Worm (Caenorhabditis elegans) whole organism, young adult: Measurements from ENCODE around the gene F54F12.2.

Source experiments
- B0261.1 ChIP-seq: sonication (generic microtip); optimal IDR thresholded peaks from 2 replicates; lab custom pipeline; 2016; ENCODE audit warnings: mild to moderate bottlenecking, missing genetic modification characterization, moderate library complexity, missing compliant biosample characterization
- B0336.3 ChIP-seq: fragments of 200-800 bp; sonication (Bioruptor generic); IDR thresholded peaks from 2 replicates; pipeline ENCODE4 v1.3.6; 2022; ENCODE audit warnings: missing genetic modification characterization, missing compliant biosample characterization
- C06A6.2 ChIP-seq: fragments of 200-800 bp; sonication (Bioruptor generic); conservative IDR thresholded peaks from 2 replicates; pipeline ENCODE4 v1.3.6; 2022; ENCODE audit warnings: missing genetic modification characterization, missing compliant biosample characterization
- F22D6.2 ChIP-seq: sonication (generic microtip); optimal IDR thresholded peaks from 2 replicates; lab custom pipeline; 2016; ENCODE audit warnings: mild to moderate bottlenecking, missing genetic modification characterization, missing compliant biosample characterization
- F33H1.4 ChIP-seq: fragments of 200-800 bp; sonication (Bioruptor generic); IDR thresholded peaks from 2 replicates; pipeline ENCODE4 v1.3.6; 2022; ENCODE audit warnings: missing genetic modification reagents, missing genetic modification characterization, missing compliant biosample characterization
- F39B2.1 ChIP-seq: fragments of 200-800 bp; sonication (Bioruptor generic); IDR thresholded peaks from 2 replicates; pipeline ENCODE4 v1.3.6; 2022; ENCODE audit warnings: missing genetic modification reagents, missing genetic modification characterization, missing compliant biosample characterization
- F49E8.2 ChIP-seq: sonication (generic microtip); optimal IDR thresholded peaks from 3 replicates; lab custom pipeline; 2017; ENCODE audit warnings: missing genetic modification characterization, mild to moderate bottlenecking, missing compliant biosample characterization, antibody characterized with exemption, moderate library complexity; ENCODE audit not compliant: insufficient read depth
- F52B5.7 ChIP-seq: sonication (generic microtip); optimal IDR thresholded peaks from 2 replicates; lab custom pipeline; 2016; ENCODE audit warnings: mild to moderate bottlenecking, missing genetic modification characterization, missing compliant biosample characterization
- F57C9.4 ChIP-seq: sonication (generic microtip); optimal IDR thresholded peaks from 2 replicates; lab custom pipeline; 2017; ENCODE audit warnings: mild to moderate bottlenecking, missing genetic modification characterization, missing compliant biosample characterization
- Y95B8A.8 ChIP-seq: fragments of 200-800 bp; sonication (Bioruptor generic); IDR thresholded peaks from 2 replicates; pipeline ENCODE4 v1.3.6; 2022; ENCODE audit warnings: missing genetic modification reagents, missing genetic modification characterization, missing compliant biosample characterization
- aptf-3 ChIP-seq: fragments of 200-800 bp; sonication (Bioruptor generic); IDR thresholded peaks from 2 replicates; pipeline ENCODE4 v1.3.6; 2022; ENCODE audit warnings: missing genetic modification characterization, missing compliant biosample characterization
- ceh-79 ChIP-seq: sonication (generic microtip); optimal IDR thresholded peaks from 2 replicates; lab custom pipeline; 2017; ENCODE audit warnings: mild to moderate bottlenecking, missing genetic modification characterization, missing compliant biosample characterization
- chd-7 ChIP-seq: sonication (generic microtip); optimal IDR thresholded peaks from 2 replicates; lab custom pipeline; 2016; ENCODE audit warnings: mild to moderate bottlenecking, missing genetic modification characterization, moderate library complexity, missing compliant biosample characterization
- egl-18 ChIP-seq: fragments of 200-800 bp; sonication (Bioruptor generic); IDR thresholded peaks from 2 replicates; pipeline ENCODE4 v1.3.6; 2022; ENCODE audit warnings: missing genetic modification reagents, missing genetic modification characterization, missing compliant biosample characterization
- egl-44 ChIP-seq: fragments of 200-800 bp; sonication (Bioruptor generic); IDR thresholded peaks from 2 replicates; pipeline ENCODE4 v1.3.6; 2022; ENCODE audit warnings: missing genetic modification reagents, missing genetic modification characterization, missing compliant biosample characterization
- ekl-4 ChIP-seq: fragments of 200-800 bp; sonication (Bioruptor generic); IDR thresholded peaks from 2 replicates; pipeline ENCODE4 v1.3.6; 2022; ENCODE audit warnings: missing genetic modification reagents, missing genetic modification characterization, missing compliant biosample characterization
- him-1 ChIP-seq: sonication (generic microtip); optimal IDR thresholded peaks from 2 replicates; lab custom pipeline; 2016; ENCODE audit warnings: missing genotype, missing genetic modification reagents, missing genetic modification characterization, missing compliant biosample characterization
- hmg-1.2 ChIP-seq: fragments of 200-800 bp; sonication (Bioruptor generic); IDR thresholded peaks from 2 replicates; pipeline ENCODE4 v1.3.6; 2022; ENCODE audit warnings: missing genetic modification reagents, missing genetic modification characterization, missing compliant biosample characterization
- hmg-20 ChIP-seq: fragments of 200-800 bp; sonication (Bioruptor generic); IDR thresholded peaks from 2 replicates; pipeline ENCODE4 v1.3.6; 2022; ENCODE audit warnings: missing genetic modification reagents, missing genetic modification characterization, missing compliant biosample characterization
- hrde-1 ChIP-seq: sonication (generic microtip); optimal IDR thresholded peaks from 2 replicates; lab custom pipeline; 2016; ENCODE audit warnings: missing genetic modification characterization, mild to moderate bottlenecking, missing compliant biosample characterization, moderate library complexity, missing genotype, missing genetic modification reagents, borderline replicate concordance
- let-607 ChIP-seq, 2 experiments: fragments of 200-800 bp in 1 of 2; sonication (Bioruptor generic) in 1 of 2; sonication (generic microtip) in 1 of 2; optimal IDR thresholded peaks; 2 replicates each; lab custom pipeline; 2016 to 2018; ENCODE audit warnings: mild to moderate bottlenecking in 2 of 2, missing compliant biosample characterization in 2 of 2, missing genetic modification characterization in 2 of 2, moderate library complexity in 2 of 2, missing genotype in 1 of 2
- lin-26 ChIP-seq: fragments of 200-800 bp; sonication (Bioruptor generic); IDR thresholded peaks from 2 replicates; pipeline ENCODE4 v1.3.6; 2022; ENCODE audit warnings: missing genetic modification reagents, missing genetic modification characterization, missing compliant biosample characterization
- lin-35 ChIP-seq, 3 experiments: fragments of 150-350 bp in 2 of 3; sonication (generic microtip) in 1 of 3; optimal IDR thresholded peaks; 2 replicates each; lab custom pipeline; 2014 to 2018; ENCODE audit warnings: missing biosample characterization in 3 of 3, missing genetic modification characterization in 3 of 3, missing genetic modification reagents in 3 of 3
- lin-40 ChIP-seq: sonication (generic microtip); optimal IDR thresholded peaks from 2 replicates; lab custom pipeline; 2016; ENCODE audit warnings: missing genetic modification characterization, mild to moderate bottlenecking, missing compliant biosample characterization, missing genotype, missing genetic modification reagents
- lir-1 ChIP-seq: fragments of 200-800 bp; sonication (Bioruptor generic); conservative IDR thresholded peaks from 2 replicates; pipeline ENCODE4 v1.3.6; 2022; ENCODE audit warnings: missing genetic modification reagents, missing genetic modification characterization, missing compliant biosample characterization
- lsy-27 ChIP-seq: sonication (generic microtip); optimal IDR thresholded peaks from 2 replicates; lab custom pipeline; 2017; ENCODE audit warnings: missing genetic modification characterization, mild to moderate bottlenecking, missing compliant biosample characterization, antibody characterized with exemption, missing genotype, borderline replicate concordance; ENCODE audit not compliant: insufficient read depth
- madf-10 ChIP-seq: sonication (generic microtip); optimal IDR thresholded peaks from 2 replicates; lab custom pipeline; 2016; ENCODE audit warnings: mild to moderate bottlenecking, missing genetic modification characterization, missing compliant biosample characterization
- madf-3 ChIP-seq: fragments of 200-800 bp; sonication (Bioruptor generic); IDR thresholded peaks from 2 replicates; pipeline ENCODE4 v1.3.6; 2022; ENCODE audit warnings: missing genetic modification reagents, missing genetic modification characterization, missing compliant biosample characterization
- mcd-1 ChIP-seq: fragments of 200-800 bp; sonication (Bioruptor generic); IDR thresholded peaks from 2 replicates; pipeline ENCODE4 v1.3.6; 2022; ENCODE audit warnings: missing genetic modification reagents, missing genetic modification characterization, missing compliant biosample characterization
- nhr-90 ChIP-seq: sonication (generic microtip); optimal IDR thresholded peaks from 2 replicates; lab custom pipeline; 2016; ENCODE audit warnings: missing genotype, mild to moderate bottlenecking, missing genetic modification characterization, missing compliant biosample characterization
- pbrm-1 ChIP-seq: fragments of 200-800 bp; sonication (Bioruptor generic); IDR thresholded peaks from 2 replicates; pipeline ENCODE4 v1.3.6; 2022; ENCODE audit warnings: missing genetic modification reagents, missing genetic modification characterization, missing compliant biosample characterization
- pha-4 ChIP-seq: fragments of 150-350 bp; sonication (generic microtip); optimal IDR thresholded peaks from 2 replicates; lab custom pipeline; 2014; ENCODE audit warnings: missing biosample characterization, missing genetic modification reagents, missing genetic modification characterization
- rcor-1 ChIP-seq: fragments of 200-800 bp; sonication (Bioruptor generic); IDR thresholded peaks from 2 replicates; pipeline ENCODE4 v1.3.6; 2022; ENCODE audit warnings: missing genetic modification reagents, missing genetic modification characterization, missing compliant biosample characterization
- repo-1 ChIP-seq: sonication (generic microtip); optimal IDR thresholded peaks from 2 replicates; lab custom pipeline; 2017; ENCODE audit warnings: mild to moderate bottlenecking, missing genetic modification characterization, missing compliant biosample characterization
- sdz-38 ChIP-seq: sonication (generic microtip); optimal IDR thresholded peaks from 2 replicates; lab custom pipeline; 2016; ENCODE audit warnings: missing genotype, missing genetic modification characterization, missing compliant biosample characterization
- snpc-1.3 ChIP-seq: sonication (generic microtip); optimal IDR thresholded peaks from 2 replicates; lab custom pipeline; 2017; ENCODE audit warnings: missing genetic modification characterization, mild to moderate bottlenecking, missing compliant biosample characterization, antibody characterized with exemption, moderate library complexity, missing genotype, missing genetic modification reagents; ENCODE audit not compliant: insufficient read depth
- sptf-2 ChIP-seq: fragments of 200-800 bp; sonication (Bioruptor generic); optimal IDR thresholded peaks from 2 replicates; lab custom pipeline; 2018; ENCODE audit warnings: mild to moderate bottlenecking, missing genetic modification characterization, missing compliant biosample characterization
- tbx-9 ChIP-seq: sonication (generic microtip); optimal IDR thresholded peaks from 2 replicates; lab custom pipeline; 2016; ENCODE audit warnings: borderline replicate concordance, missing genetic modification characterization, inconsistent platforms, missing compliant biosample characterization
- xnd-1 ChIP-seq: sonication (generic microtip); optimal IDR thresholded peaks from 2 replicates; lab custom pipeline; 2016; ENCODE audit warnings: missing genotype, missing genetic modification reagents, missing genetic modification characterization, missing compliant biosample characterization
- zfh-2 ChIP-seq: fragments of 200-800 bp; sonication (Bioruptor generic); conservative IDR thresholded peaks from 2 replicates; pipeline ENCODE4 v1.3.6; 2022; ENCODE audit warnings: missing genetic modification reagents, missing genetic modification characterization, missing compliant biosample characterization
- zim-3 ChIP-seq: sonication (generic microtip); optimal IDR thresholded peaks from 2 replicates; lab custom pipeline; 2017; ENCODE audit warnings: mild to moderate bottlenecking, missing genetic modification characterization, moderate library complexity, missing compliant biosample characterization
- ztf-22 ChIP-seq: fragments of 200-800 bp; sonication (Bioruptor generic); optimal IDR thresholded peaks from 2 replicates; lab custom pipeline; 2018; ENCODE audit warnings: mild to moderate bottlenecking, missing genetic modification characterization, moderate library complexity, missing compliant biosample characterization
- ztf-26 ChIP-seq: sonication (generic microtip); optimal IDR thresholded peaks from 2 replicates; lab custom pipeline; 2017; ENCODE audit warnings: missing genetic modification characterization, missing compliant biosample characterization
- ztf-6 ChIP-seq: fragments of 200-800 bp; sonication (Bioruptor generic); IDR thresholded peaks from 2 replicates; pipeline ENCODE4 v1.3.6; 2022; ENCODE audit warnings: missing genetic modification reagents, missing genetic modification characterization, missing compliant biosample characterization

The F54F12.2 gene

DNA sequence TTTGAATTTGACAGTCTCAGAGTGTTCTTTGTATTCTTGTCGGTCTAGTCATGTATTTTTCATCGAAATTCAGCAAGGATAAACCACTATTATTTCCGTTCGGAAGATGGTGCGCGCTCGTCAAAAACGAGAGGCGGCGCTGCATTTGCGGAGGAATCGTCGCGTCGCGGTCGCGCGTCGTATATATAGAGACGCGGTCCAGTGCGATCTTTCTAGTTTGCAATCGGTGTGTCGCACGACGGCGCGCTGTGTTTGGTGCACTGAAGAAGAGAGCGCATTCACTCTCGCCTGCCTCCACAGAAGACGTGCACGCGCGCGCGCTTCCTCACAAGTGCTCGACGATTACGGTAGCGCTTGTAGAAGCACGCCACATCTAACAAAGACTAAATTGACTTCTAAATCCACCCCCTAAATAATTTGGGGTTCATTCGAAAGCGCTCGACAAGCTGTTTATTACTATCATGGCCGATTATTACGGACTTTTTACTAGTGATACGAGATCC, 30.8 kb downstream of the F54F12.2 start, which contains the start of gene Y39E4B.6 (continued):
- TF ChIP-seq F33H1.4 (GFP tag; lab: Robert Waterston, UW) (peak; percentile 34; the same call in 1 of the 2 replicates), egl-44 (GFP tag; lab: Robert Waterston, UW) (peak; percentile 77), Y95B8A.8 (GFP tag; lab: Robert Waterston, UW) (peak; percentile 76), F22D6.2 (tag; lab: Kevin White, UChicago) (peak; percentile 63), madf-3 (GFP tag; lab: Robert Waterston, UW) (peak; percentile 100), snpc-1.3 (no peak), repo-1 (tag; lab: Kevin White, UChicago) (peak; percentile 59), sdz-38 (no peak), zim-3 (tag; lab: Kevin White, UChicago) (peak; percentile 77), egl-18 (GFP tag; lab: Robert Waterston, UW) (peak; percentile 87), chd-7 (tag; lab: Kevin White, UChicago) (peak; percentile 96), hrde-1 (tag; lab: Kevin White, UChicago) (no peak), F57C9.4 (tag; lab: Kevin White, UChicago) (peak; percentile 27), F49E8.2 (tag; lab: Kevin White, UChicago) (no peak), madf-10 (peak; percentile 96), sptf-2 (no peak), B0261.1 (tag; lab: Kevin White, UChicago) (peak; percentile 31), rcor-1 (peak; percentile 76), F52B5.7 (peak; percentile 94), ekl-4 (GFP tag; lab: Robert Waterston, UW) (peak; percentile 97), lin-40 (peak; percentile 97), lsy-27 (tag; lab: Kevin White, UChicago) (no peak), zfh-2 (GFP tag; lab: Robert Waterston, UW) (peak; percentile 99), nhr-90 (tag; lab: Kevin White, UChicago) (peak; percentile 85), tbx-9 (tag; lab: Kevin White, UChicago) (no peak), ztf-26 (peak; percentile 96), F39B2.1 (no peak), let-607 (tag; optimal IDR thresholded peaks at IDR 0.05; lab: Kevin White, UChicago) (peak; percentile 58 to 78), ceh-79 (tag; lab: Kevin White, UChicago) (no peak), ztf-22 (GFP tag; lab: Kevin White, UChicago) (peak; percentile 79)

DNA sequence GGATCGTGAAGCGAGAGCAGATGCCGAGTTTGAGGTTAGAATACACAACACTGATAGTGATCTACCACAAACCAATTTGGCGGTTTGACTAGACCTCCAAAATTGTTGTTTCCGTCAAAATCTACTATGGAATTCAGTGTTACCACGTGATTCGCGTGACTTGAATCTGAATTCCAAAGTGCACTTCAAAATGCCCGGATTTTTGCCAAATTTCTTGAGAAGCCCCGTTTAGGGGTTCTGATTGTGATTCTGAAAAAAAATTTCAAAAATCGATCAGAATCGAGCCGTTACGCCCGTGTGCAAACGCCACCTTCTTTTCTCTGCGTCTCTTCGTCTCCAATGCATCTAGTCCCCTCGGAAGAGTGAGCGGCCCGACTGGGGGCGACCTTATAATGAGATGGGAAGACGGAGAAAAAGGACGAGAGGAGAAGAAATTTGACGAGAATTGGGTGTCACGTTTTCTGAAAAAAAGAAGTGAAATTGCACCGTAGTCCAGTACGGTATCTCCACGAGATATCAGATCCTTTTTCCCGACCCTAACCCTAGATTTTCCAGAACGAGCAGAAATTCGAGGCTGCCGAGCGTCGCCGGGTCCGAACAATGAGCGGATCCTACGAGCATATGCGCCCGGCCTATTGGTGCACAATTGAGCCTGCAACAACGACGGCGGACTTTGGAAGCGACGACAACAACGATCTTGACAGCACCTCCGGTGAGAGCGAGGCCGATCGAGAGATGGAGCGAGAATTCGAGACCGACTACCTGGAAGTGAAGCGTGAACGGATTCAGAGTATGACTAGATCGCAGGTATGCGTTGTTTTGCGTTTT, 31.8 kb downstream of the F54F12.2 start:
- TF ChIP-seq C06A6.2 (no peak; the same call in 1 of the 2 replicates), Y95B8A.8 (GFP tag; lab: Robert Waterston, UW) (0 out of 2 replicates have a peak, but pooled peaks have one; percentile 19), lin-40 (peak; percentile 43), ztf-6 (GFP tag; lab: Robert Waterston, UW) (no peak), xnd-1 (tag; lab: Kevin White, UChicago) (no peak), lir-1 (0 out of 2 replicates have a peak, but pooled peaks have one; percentile 13), pbrm-1 (GFP tag; lab: Robert Waterston, UW) (0 out of 2 replicates have a peak, but pooled peaks have one; percentile 15), lin-26 (0 out of 2 replicates have a peak, but pooled peaks have one; percentile 23), hmg-20 (GFP tag; lab: Robert Waterston, UW) (no peak), chd-7 (tag; lab: Kevin White, UChicago) (no peak), lin-35 (GFP tag; optimal IDR thresholded peaks at IDR 0.05; lab: Kevin White, UChicago) (peak in 1 of 3 experiments; percentile 11), him-1 (tag; lab: Kevin White, UChicago) (no peak), zfh-2 (GFP tag; lab: Robert Waterston, UW) (peak; percentile 79), aptf-3 (no peak), F33H1.4 (GFP tag; lab: Robert Waterston, UW) (no peak), pha-4 (tag; lab: Kevin White, UChicago) (no peak), F22D6.2 (tag; lab: Kevin White, UChicago) (no peak), B0336.3 (GFP tag; lab: Robert Waterston, UW) (0 out of 2 replicates have a peak, but pooled peaks have one; percentile 11), mcd-1 (GFP tag; lab: Robert Waterston, UW) (no peak), hmg-1.2 (GFP tag; lab: Robert Waterston, UW) (peak; percentile 87)
